Worm (Caenorhabditis elegans): ENCODE measurements around the gene C43F9.4.

Gene C43F9.4

ce11 chrIV:10608275-10608674 lies 19.3 kb upstream of the C43F9.4 start, which contains the start of gene R09H10.6:
Gene R09H10.6 (plus strand): TSS chrIV:10608575.
- no peak for TF ChIP-seq sem-4 (tag; optimal IDR thresholded peaks at IDR 0.05)
- TF ChIP-seq fos-1 (tag; optimal IDR thresholded peaks at IDR 0.05): no peak
- no peak for TF ChIP-seq ztf-1 (GFP tag; conservative IDR thresholded peaks at IDR 0.05)
- no peak for TF ChIP-seq unc-62 (GFP tag; optimal IDR thresholded peaks at IDR 0.05)
- TF ChIP-seq ztf-11 (tag; optimal IDR thresholded peaks at IDR 0.05): no peak
- TF ChIP-seq nhr-129 (tag; optimal IDR thresholded peaks at IDR 0.05): no peak
- TF ChIP-seq egl-27 (tag; optimal IDR thresholded peaks at IDR 0.05): no peak
- no peak for TF ChIP-seq alr-1 (tag; optimal IDR thresholded peaks at IDR 0.05)

- no peak for TF ChIP-seq ztf-1 (GFP tag; conservative IDR thresholded peaks at IDR 0.05)
- TF ChIP-seq fos-1 (tag; optimal IDR thresholded peaks at IDR 0.05): no peak
- TF ChIP-seq mdl-1 (tag; optimal IDR thresholded peaks at IDR 0.05): no peak
Observed at ce11 chrIV:10606575-10607080, 17.7 kb upstream of the C43F9.4 start, which contains the start of gene R09H10.3. Gene R09H10.3 (plus strand): TSS chrIV:10607030.

- no peak for TF ChIP-seq aly-2 (tag; optimal IDR thresholded peaks at IDR 0.05)
- TF ChIP-seq nhr-10 (tag; optimal IDR thresholded peaks at IDR 0.05): no peak
- TF ChIP-seq lin-39 (tag; optimal IDR thresholded peaks at IDR 0.05): no peak
- no peak for TF ChIP-seq Y55F3AM.14 (GFP tag; optimal IDR thresholded peaks at IDR 0.05)
- no peak for TF ChIP-seq nhr-129 (tag; optimal IDR thresholded peaks at IDR 0.05)
- no peak for TF ChIP-seq C34F6.9 (tag; optimal IDR thresholded peaks at IDR 0.05)
- TF ChIP-seq nhr-77 (tag; optimal IDR thresholded peaks at IDR 0.05): no peak
- TF ChIP-seq lin-11 (tag; optimal IDR thresholded peaks at IDR 0.05): no peak
- no peak for TF ChIP-seq skn-1 (tag; optimal IDR thresholded peaks at IDR 0.05)
- no peak for TF ChIP-seq mdl-1 (tag; optimal IDR thresholded peaks at IDR 0.05)
- TF ChIP-seq ztf-4 (tag; optimal IDR thresholded peaks at IDR 0.05): no peak
- TF ChIP-seq mab-5 (tag; optimal IDR thresholded peaks at IDR 0.05): no peak
- TF ChIP-seq nhr-11 (tag; optimal IDR thresholded peaks at IDR 0.05): no peak
- no peak for TF ChIP-seq ceh-82 (tag; optimal IDR thresholded peaks at IDR 0.05)
- no peak for TF ChIP-seq peb-1 (tag; optimal IDR thresholded peaks at IDR 0.05)
Observed at ce11 chrIV:10602644-10603043, 13.7 kb upstream of the C43F9.4 start, which contains the start of gene R09H10.2. Gene R09H10.2 (plus strand): TSS chrIV:10602944.

- TF ChIP-seq elt-3 (tag; optimal IDR thresholded peaks at IDR 0.05) (no peak), peb-1 (tag; optimal IDR thresholded peaks at IDR 0.05) (no peak), C34F6.9 (tag; optimal IDR thresholded peaks at IDR 0.05) (no peak)
Observed at ce11 chrIV:10599983-10600382, 11.0 kb upstream of the C43F9.4 start, which contains the start of gene R09H10.1. Gene R09H10.1 (plus strand): TSS chrIV:10600283.

- no peak for TF ChIP-seq aly-2 (tag; optimal IDR thresholded peaks at IDR 0.05)
- TF ChIP-seq ceh-82 (tag; optimal IDR thresholded peaks at IDR 0.05): no peak
- TF ChIP-seq blmp-1 (tag; optimal IDR thresholded peaks at IDR 0.05; ENCODE audit: insufficient read depth): no peak
- TF ChIP-seq mbf-1 (tag; optimal IDR thresholded peaks at IDR 0.05): no peak
- no peak for TF ChIP-seq lin-13 (GFP tag; optimal IDR thresholded peaks at IDR 0.05)
- no peak for TF ChIP-seq nhr-10 (tag; optimal IDR thresholded peaks at IDR 0.05)
- TF ChIP-seq lin-11 (tag; optimal IDR thresholded peaks at IDR 0.05): no peak
- TF ChIP-seq unc-62 (GFP tag; optimal IDR thresholded peaks at IDR 0.05): no peak
- TF ChIP-seq skn-1 (tag; optimal IDR thresholded peaks at IDR 0.05): no peak
- TF ChIP-seq ztf-1 (GFP tag; conservative IDR thresholded peaks at IDR 0.05): no peak
- TF ChIP-seq zag-1 (tag; optimal IDR thresholded peaks at IDR 0.05): no peak
- no peak for TF ChIP-seq nhr-11 (tag; optimal IDR thresholded peaks at IDR 0.05)
- no peak for TF ChIP-seq fos-1 (tag; optimal IDR thresholded peaks at IDR 0.05)
- no peak for TF ChIP-seq unc-55 (GFP tag; optimal IDR thresholded peaks at IDR 0.05)
Observed at ce11 chrIV:10596505-10596904, 7.5 kb upstream of the C43F9.4 start, which contains the start of gene C43F9.11. Gene C43F9.11 (plus strand): TSS chrIV:10596805.

ce11 chrIV:10593570-10593969 lies 4.6 kb upstream of the C43F9.4 start, which contains the start of gene C43F9.7:
Gene C43F9.7 (minus strand): TSS chrIV:10593670.
- TF ChIP-seq nhr-21 (tag; optimal IDR thresholded peaks at IDR 0.05): no peak

- no peak for TF ChIP-seq snpc-4 (tag; optimal IDR thresholded peaks at IDR 0.05)
- no peak for TF ChIP-seq dmd-4 (tag; optimal IDR thresholded peaks at IDR 0.05)
- TF ChIP-seq nhr-77 (tag; optimal IDR thresholded peaks at IDR 0.05): no peak
- no peak for TF ChIP-seq nhr-23 (tag; optimal IDR thresholded peaks at IDR 0.05)
- no peak for TF ChIP-seq ceh-16 (tag; optimal IDR thresholded peaks at IDR 0.05)
- TF ChIP-seq unc-39 (tag; optimal IDR thresholded peaks at IDR 0.05): no peak
- TF ChIP-seq crh-2 (tag; optimal IDR thresholded peaks at IDR 0.05): no peak
- TF ChIP-seq mab-5 (tag; optimal IDR thresholded peaks at IDR 0.05): no peak
- TF ChIP-seq gmeb-1 (tag; optimal IDR thresholded peaks at IDR 0.05): no peak
- no peak for TF ChIP-seq elt-3 (tag; optimal IDR thresholded peaks at IDR 0.05)
- no peak for TF ChIP-seq mbf-1 (tag; optimal IDR thresholded peaks at IDR 0.05)
Observed at ce11 chrIV:10590649-10591048, 1.7 kb upstream of the C43F9.4 start, which contains the start of the genes C43F9.5 and nkb-2. Gene C43F9.5 (minus strand): TSS chrIV:10590749. Gene nkb-2 (plus strand): TSS chrIV:10590925.
